Worm (Caenorhabditis elegans): Measurements from ENCODE around the gene srw-22.

DNA sequence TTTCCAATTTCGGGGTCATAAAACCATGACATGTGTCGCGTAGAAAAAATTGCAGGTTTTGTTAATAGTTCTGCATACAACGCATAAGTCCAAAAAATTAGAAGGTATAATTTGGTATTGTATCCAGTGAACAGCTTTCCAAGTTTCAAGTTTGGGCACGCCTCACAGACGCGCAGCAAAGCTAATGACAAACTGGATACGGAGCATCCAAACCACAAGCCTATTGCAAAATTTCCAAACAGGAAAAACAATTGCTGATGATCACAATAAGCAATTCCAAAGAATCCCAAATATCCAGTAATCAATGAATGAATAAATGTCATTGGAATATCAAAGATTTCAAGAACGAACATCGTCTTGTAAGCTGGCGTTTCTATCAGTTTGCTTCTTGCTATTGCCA lies 45.1 kb downstream of the srw-22 start:
- TF ChIP-seq nhr-28 (tag; optimal IDR thresholded peaks at IDR 0.05): no peak
- no peak for TF ChIP-seq lsy-2 (tag; optimal IDR thresholded peaks at IDR 0.05)
- no peak for TF ChIP-seq pha-4 (tag; optimal IDR thresholded peaks at IDR 0.05)
- no peak for TF ChIP-seq unc-39 (tag; optimal IDR thresholded peaks at IDR 0.05)
- no peak for TF ChIP-seq nhr-76 (tag; optimal IDR thresholded peaks at IDR 0.05)
- no peak for TF ChIP-seq unc-62 (GFP tag; optimal IDR thresholded peaks at IDR 0.05)
- TF ChIP-seq ham-2 (GFP tag; optimal IDR thresholded peaks at IDR 0.05): no peak
- TF ChIP-seq snpc-4 (tag; optimal IDR thresholded peaks at IDR 0.05): no peak
- no peak for TF ChIP-seq flh-1 (GFP tag; optimal IDR thresholded peaks at IDR 0.05)
- no peak for TF ChIP-seq sptf-1 (tag; optimal IDR thresholded peaks at IDR 0.05)

Data from whole organism, mixed stage, embryonic.